Worm (Caenorhabditis elegans): ENCODE measurements around the gene F45C12.17.

- TF ChIP-seq K09A11.1 (tag; optimal IDR thresholded peaks at IDR 0.05; ENCODE audit: insufficient read depth) (no peak), ceh-18 (tag; optimal IDR thresholded peaks at IDR 0.05) (no peak), nhr-11 (tag; optimal IDR thresholded peaks at IDR 0.05) (no peak), rnt-1 (tag; optimal IDR thresholded peaks at IDR 0.05) (no peak), ceh-2 (tag; optimal IDR thresholded peaks at IDR 0.05) (no peak), fkh-10 (GFP tag; optimal IDR thresholded peaks at IDR 0.05) (no peak), dmd-4 (tag; optimal IDR thresholded peaks at IDR 0.05; ENCODE audit: borderline replicate concordance) (no peak), hlh-15 (tag; optimal IDR thresholded peaks at IDR 0.05) (no peak), pqm-1 (tag; optimal IDR thresholded peaks at IDR 0.05) (no peak)
Measured at ce11 chrII:1735145-1735544, 9.2 kb downstream of the F45C12.17 start.

Measured in whole organism, late embryonic.